Comparison of ENCODE assay signal across 7 worm cellular contexts in genomic region chrIII:11267372-11267771, ce11.
TF ChIP-seq lines count a peak whose summit lies in the region.

No protein-coding gene starts in this region.

TF ChIP-seq in whole organism, L1 larva, 84 proteins besides CTCF, POLR2A, EP300 and RAD21 (continues in another document):
- TF ChIP-seq nhr-12 (tag; optimal IDR thresholded peaks at IDR 0.05; lab: Kevin White, UChicago) (no peak), snpc-4 (tag; optimal IDR thresholded peaks at IDR 0.05; lab: Kevin White, UChicago) (no peak), blmp-1 (tag; optimal IDR thresholded peaks at IDR 0.05; lab: Kevin White, UChicago) (peak; percentile 52), dpl-1 (GFP tag; optimal IDR thresholded peaks at IDR 0.05; lab: Kevin White, UChicago) (no peak), mab-9 (GFP tag; IDR thresholded peaks at IDR 0.05; lab: Robert Waterston, UW) (no peak), elt-2 (tag; optimal IDR thresholded peaks at IDR 0.05; lab: Kevin White, UChicago) (peak; percentile 48), efl-1 (optimal IDR thresholded peaks at IDR 0.05; lab: Kevin White, UChicago) (no peak), efl-1 (GFP tag; optimal IDR thresholded peaks at IDR 0.05 in 1 of 2; lab: Kevin White, UChicago) (peak in 1 of 2 experiments; percentile 43), fos-1 (tag; optimal IDR thresholded peaks at IDR 0.05; lab: Kevin White, UChicago) (no peak), nhr-11 (tag; optimal IDR thresholded peaks at IDR 0.05; lab: Kevin White, UChicago) (no peak), nhr-20 (tag; optimal IDR thresholded peaks at IDR 0.05; lab: Kevin White, UChicago) (peak; percentile 26), nhr-237 (tag; optimal IDR thresholded peaks at IDR 0.05; lab: Kevin White, UChicago) (no peak), C04F5.9 (tag; optimal IDR thresholded peaks at IDR 0.05; lab: Kevin White, UChicago) (no peak)

TF ChIP-seq in whole organism, L2 larva, 48 proteins besides CTCF, POLR2A, EP300 and RAD21:
- no peak for TF ChIP-seq alr-1 (tag; optimal IDR thresholded peaks at IDR 0.05; lab: Kevin White, UChicago)
- TF ChIP-seq sma-3 (GFP tag; optimal IDR thresholded peaks at IDR 0.05; lab: Kevin White, UChicago), result no peak
- TF ChIP-seq fos-1 (tag; optimal IDR thresholded peaks at IDR 0.05; lab: Kevin White, UChicago), result peak; percentile 42
- TF ChIP-seq nhr-12 (tag; optimal IDR thresholded peaks at IDR 0.05; lab: Kevin White, UChicago), result no peak
- no peak for TF ChIP-seq crh-2 (tag; optimal IDR thresholded peaks at IDR 0.05; lab: Kevin White, UChicago)
- TF ChIP-seq lin-13 (GFP tag; optimal IDR thresholded peaks at IDR 0.05; lab: Kevin White, UChicago), result no peak
- no peak for TF ChIP-seq nhr-25 (tag; optimal IDR thresholded peaks at IDR 0.05; lab: Kevin White, UChicago)

TF ChIP-seq in whole organism, L3 larva, 47 proteins besides CTCF, POLR2A, EP300 and RAD21:
- peak in 1 of 3 experiments; percentile 71 for TF ChIP-seq elt-3 (tag; optimal IDR thresholded peaks at IDR 0.05; lab: Kevin White, UChicago)
- TF ChIP-seq nhr-77 (tag; optimal IDR thresholded peaks at IDR 0.05; lab: Kevin White, UChicago), result no peak
- TF ChIP-seq nhr-12 (tag; optimal IDR thresholded peaks at IDR 0.05; lab: Kevin White, UChicago), result no peak
- peak; percentile 84 for TF ChIP-seq elt-2 (tag; optimal IDR thresholded peaks at IDR 0.05; lab: Kevin White, UChicago)

TF ChIP-seq in whole organism, L4 larva, 104 proteins besides CTCF, POLR2A, EP300 and RAD21 (continues in another document):
- TF ChIP-seq unc-62 (GFP tag; optimal IDR thresholded peaks at IDR 0.05 in 1 of 2; lab: Kevin White, UChicago), result peak in 1 of 2 experiments; percentile 86
- no peak for TF ChIP-seq unc-62 (tag; optimal IDR thresholded peaks at IDR 0.05; lab: Kevin White, UChicago)
- TF ChIP-seq lin-15B (tag; optimal IDR thresholded peaks at IDR 0.05; lab: Kevin White, UChicago), result no peak
- TF ChIP-seq pqm-1 (tag; optimal IDR thresholded peaks at IDR 0.05; lab: Kevin White, UChicago), result peak; percentile 62
- TF ChIP-seq F44E2.7 (GFP tag; IDR thresholded peaks at IDR 0.05; lab: Robert Waterston, UW), result no peak
- no peak for TF ChIP-seq zip-2 (tag; optimal IDR thresholded peaks at IDR 0.05; lab: Kevin White, UChicago)
- TF ChIP-seq mxl-3 (GFP tag; optimal IDR thresholded peaks at IDR 0.05; lab: Kevin White, UChicago), result peak; percentile 38
- TF ChIP-seq dmd-6 (GFP tag; IDR thresholded peaks at IDR 0.05; lab: Robert Waterston, UW), result peak; percentile 63
- TF ChIP-seq saeg-2 (GFP tag; IDR thresholded peaks at IDR 0.05; lab: Robert Waterston, UW), result no peak
- peak; percentile 28 for TF ChIP-seq hlh-11 (tag; optimal IDR thresholded peaks at IDR 0.05; lab: Kevin White, UChicago)
- TF ChIP-seq zfp-2 (tag; optimal IDR thresholded peaks at IDR 0.05; lab: Kevin White, UChicago), result no peak
- no peak for TF ChIP-seq set-16 (GFP tag; IDR thresholded peaks at IDR 0.05; lab: Robert Waterston, UW)
- TF ChIP-seq lin-1 (GFP tag; IDR thresholded peaks at IDR 0.05; lab: Robert Waterston, UW), result no peak
- TF ChIP-seq skn-1 (tag; optimal IDR thresholded peaks at IDR 0.05; lab: Kevin White, UChicago), result no peak
- no peak for TF ChIP-seq nhr-11 (tag; optimal IDR thresholded peaks at IDR 0.05; lab: Kevin White, UChicago)
- TF ChIP-seq mes-2 (tag; optimal IDR thresholded peaks at IDR 0.05; lab: Kevin White, UChicago; ENCODE audit: poor library complexity, severe bottlenecking), result peak; percentile 3
- no peak for TF ChIP-seq lin-29 (GFP tag; IDR thresholded peaks at IDR 0.05; lab: Robert Waterston, UW)

TF ChIP-seq in whole organism, late embryonic, 69 proteins besides CTCF, POLR2A, EP300 and RAD21:
- TF ChIP-seq ceh-48 (tag; optimal IDR thresholded peaks at IDR 0.05; lab: Kevin White, UChicago) (no peak), elt-2 (tag; optimal IDR thresholded peaks at IDR 0.05; lab: Kevin White, UChicago) (peak; percentile 62), madf-2 (tag; optimal IDR thresholded peaks at IDR 0.05; lab: Kevin White, UChicago) (no peak), fkh-6 (tag; optimal IDR thresholded peaks at IDR 0.05; lab: Kevin White, UChicago) (no peak), gmeb-2 (tag; optimal IDR thresholded peaks at IDR 0.05; lab: Kevin White, UChicago) (no peak), ttx-3 (tag; optimal IDR thresholded peaks at IDR 0.05; lab: Kevin White, UChicago) (no peak), ets-4 (tag; optimal IDR thresholded peaks at IDR 0.05; lab: Kevin White, UChicago) (no peak), pha-2 (tag; optimal IDR thresholded peaks at IDR 0.05; lab: Kevin White, UChicago) (no peak), ref-2 (tag; optimal IDR thresholded peaks at IDR 0.05; lab: Kevin White, UChicago) (peak; percentile 23), rnt-1 (tag; optimal IDR thresholded peaks at IDR 0.05; lab: Kevin White, UChicago) (no peak)
TF ChIP-seq in whole organism, late embryonic: peak in this region for 2.

TF ChIP-seq in whole organism, mixed stage, embryonic, 35 proteins besides CTCF, POLR2A, EP300 and RAD21:
- no peak for TF ChIP-seq unc-62 (GFP tag; optimal IDR thresholded peaks at IDR 0.05; lab: Kevin White, UChicago)
- TF ChIP-seq ham-2 (GFP tag; optimal IDR thresholded peaks at IDR 0.05; lab: Kevin White, UChicago), result no peak
- TF ChIP-seq tbx-8 (GFP tag; optimal IDR thresholded peaks at IDR 0.05; lab: Kevin White, UChicago), result no peak
- no peak for TF ChIP-seq zip-8 (tag; optimal IDR thresholded peaks at IDR 0.05; lab: Kevin White, UChicago)
- TF ChIP-seq elt-1 (tag; optimal IDR thresholded peaks at IDR 0.05; lab: Kevin White, UChicago; ENCODE audit: borderline replicate concordance, insufficient read depth), result peak; percentile 80
- no peak for TF ChIP-seq nhr-76 (tag; optimal IDR thresholded peaks at IDR 0.05; lab: Kevin White, UChicago)
- no peak for TF ChIP-seq elt-3 (tag; optimal IDR thresholded peaks at IDR 0.05; lab: Kevin White, UChicago)

TF ChIP-seq in whole organism, young adult, 124 proteins besides CTCF, POLR2A, EP300 and RAD21:
- TF ChIP-seq nhr-80 (tag; optimal IDR thresholded peaks at IDR 0.05; lab: Kevin White, UChicago) (peak; percentile 82), lag-1 (GFP tag; IDR thresholded peaks at IDR 0.05; lab: Robert Waterston, UW) (no peak), hmg-1.2 (GFP tag; IDR thresholded peaks at IDR 0.05; lab: Robert Waterston, UW) (0 out of 2 replicates have a peak, but pooled peaks have one; percentile 7), T26A5.8 (tag; optimal IDR thresholded peaks at IDR 0.05; lab: Kevin White, UChicago) (no peak), B0336.3 (GFP tag; IDR thresholded peaks at IDR 0.05; lab: Robert Waterston, UW) (peak; percentile 56; the same call in 1 of the 2 replicates), athp-1 (tag; optimal IDR thresholded peaks at IDR 0.05; lab: Kevin White, UChicago) (no peak), tbx-9 (tag; optimal IDR thresholded peaks at IDR 0.05; lab: Kevin White, UChicago; ENCODE audit: borderline replicate concordance) (no peak), F33H1.4 (GFP tag; IDR thresholded peaks at IDR 0.05; lab: Robert Waterston, UW) (no peak), snpc-4 (GFP tag; optimal IDR thresholded peaks at IDR 0.05; lab: Kevin White, UChicago) (no peak), snpc-4 (tag; optimal IDR thresholded peaks at IDR 0.05; lab: Kevin White, UChicago) (no peak), dox-1 (GFP tag; IDR thresholded peaks at IDR 0.05; lab: Robert Waterston, UW) (0 out of 2 replicates have a peak, but pooled peaks have one; percentile 26)
